Fruit fly (Drosophila melanogaster) whole organism, prepupa: Measurements from ENCODE around the gene gry.

Experiments
- Blimp-1 ChIP-seq: fragments of 200-800 bp; sonication (Bioruptor generic); optimal IDR thresholded peaks from 3 replicates; lab custom pipeline; 2017; ENCODE audit warnings: missing biosample characterization, missing genetic modification characterization, mild to moderate bottlenecking, moderate library complexity, missing genetic modification reagents
- CG10669 ChIP-seq: fragments of 200-800 bp; sonication (Bioruptor generic); optimal IDR thresholded peaks from 3 replicates; lab custom pipeline; 2018; ENCODE audit warnings: missing biosample characterization, mild to moderate bottlenecking, missing genetic modification characterization, moderate library complexity
- CG11294 ChIP-seq: fragments of 200-800 bp; sonication (Bioruptor generic); IDR thresholded peaks from 2 replicates; pipeline ENCODE4 v1.3.6; 2022; ENCODE audit warnings: missing biosample characterization, missing genetic modification characterization
- CG11902 ChIP-seq: fragments of 200-800 bp; sonication (Bioruptor generic); optimal IDR thresholded peaks from 3 replicates; lab custom pipeline; 2016; ENCODE audit warnings: missing biosample characterization, missing genetic modification characterization
- CG15336 ChIP-seq: fragments of 200-800 bp; sonication (Bioruptor generic); IDR thresholded peaks from 2 replicates; pipeline ENCODE4 v1.3.6; 2022; ENCODE audit warnings: missing biosample characterization, missing genetic modification characterization
- CG1621 ChIP-seq: fragments of 200-800 bp; sonication (Bioruptor generic); optimal IDR thresholded peaks from 3 replicates; lab custom pipeline; 2018; ENCODE audit warnings: missing biosample characterization, mild to moderate bottlenecking, missing genetic modification characterization
- CG16779 ChIP-seq: fragments of 200-800 bp; sonication (Bioruptor generic); optimal IDR thresholded peaks from 3 replicates; lab custom pipeline; 2017; ENCODE audit warnings: missing biosample characterization, mild to moderate bottlenecking, missing genetic modification characterization
- CG31627 ChIP-seq: fragments of 200-800 bp; sonication (Bioruptor generic); optimal IDR thresholded peaks from 3 replicates; lab custom pipeline; 2016; ENCODE audit warnings: missing biosample characterization, missing genetic modification characterization
- CG3919 ChIP-seq: fragments of 200-800 bp; sonication (Bioruptor generic); optimal IDR thresholded peaks from 3 replicates; lab custom pipeline; 2016; ENCODE audit warnings: missing biosample characterization, missing genetic modification characterization
- CG6163 ChIP-seq: fragments of 200-800 bp; sonication (Bioruptor generic); IDR thresholded peaks from 3 replicates; pipeline ENCODE4 v1.3.6; 2022; ENCODE audit warnings: missing biosample characterization, missing genetic modification characterization
- CG6276 ChIP-seq: fragments of 200-800 bp; sonication (Bioruptor generic); optimal IDR thresholded peaks from 2 replicates; lab custom pipeline; 2017; ENCODE audit warnings: missing biosample characterization, mild to moderate bottlenecking, missing genetic modification characterization
- CG6792 ChIP-seq: fragments of 200-800 bp; sonication (Bioruptor generic); optimal IDR thresholded peaks from 3 replicates; lab custom pipeline; 2016; ENCODE audit warnings: missing biosample characterization, missing genetic modification characterization
- CG6808 ChIP-seq: fragments of 200-800 bp; sonication (Bioruptor generic); optimal IDR thresholded peaks from 3 replicates; lab custom pipeline; 2017; ENCODE audit warnings: missing biosample characterization, missing genetic modification characterization, mild to moderate bottlenecking, moderate library complexity, missing genetic modification reagents
- CG6854 ChIP-seq: fragments of 200-800 bp; sonication (Bioruptor generic); optimal IDR thresholded peaks from 2 replicates; lab custom pipeline; 2017; ENCODE audit warnings: missing biosample characterization, mild to moderate bottlenecking, missing genetic modification characterization
- CG8319 ChIP-seq: fragments of 200-800 bp; sonication (Bioruptor generic); optimal IDR thresholded peaks from 3 replicates; lab custom pipeline; 2016; ENCODE audit warnings: missing biosample characterization, missing genetic modification characterization
- CG9139 ChIP-seq: fragments of 200-800 bp; sonication (Bioruptor generic); optimal IDR thresholded peaks from 3 replicates; lab custom pipeline; 2017; ENCODE audit warnings: missing biosample characterization, mild to moderate bottlenecking, missing genetic modification characterization
- Eip78C ChIP-seq: fragments of 200-800 bp; sonication (Bioruptor generic); peaks from one replicate; lab custom pipeline; 2016; ENCODE audit warnings: missing biosample characterization, missing genetic modification characterization
- Ets21C ChIP-seq: fragments of 200-800 bp; sonication (Bioruptor generic); optimal IDR thresholded peaks from 3 replicates; lab custom pipeline; 2016; ENCODE audit warnings: missing biosample characterization, missing genetic modification characterization
- Ets96B ChIP-seq: fragments of 200-800 bp; optimal IDR thresholded peaks from 2 replicates; lab custom pipeline; 2019; ENCODE audit warnings: missing biosample characterization, mild to moderate bottlenecking, missing genetic modification characterization, moderate library complexity
- Gug ChIP-seq: fragments of 200-800 bp; sonication (Bioruptor generic); IDR thresholded peaks from 2 replicates; pipeline ENCODE4 v1.3.6; 2022; ENCODE audit warnings: missing biosample characterization, missing genetic modification characterization
- Hr38 ChIP-seq: sonication (Bioruptor generic); optimal IDR thresholded peaks from 2 replicates; lab custom pipeline; 2016; ENCODE audit warnings: missing biosample characterization, missing genetic modification characterization
- Hr39 ChIP-seq: fragments of 200-800 bp; sonication (Bioruptor generic); optimal IDR thresholded peaks from 2 replicates; lab custom pipeline; 2016; ENCODE audit warnings: missing biosample characterization, missing genetic modification characterization
- Hr4 ChIP-seq: fragments of 200-800 bp; sonication (Bioruptor generic); optimal IDR thresholded peaks from 3 replicates; lab custom pipeline; 2016; ENCODE audit warnings: missing biosample characterization, missing genetic modification characterization
- Lpt ChIP-seq: fragments of 200-800 bp; sonication (Bioruptor generic); optimal IDR thresholded peaks from 3 replicates; lab custom pipeline; 2016; ENCODE audit warnings: missing biosample characterization, missing genetic modification characterization
- OdsH ChIP-seq: fragments of 200-800 bp; sonication (Bioruptor generic); optimal IDR thresholded peaks from 3 replicates; lab custom pipeline; 2016; ENCODE audit warnings: missing biosample characterization, missing genetic modification characterization
- Smox ChIP-seq: fragments of 200-800 bp; sonication (Bioruptor generic); optimal IDR thresholded peaks from 3 replicates; lab custom pipeline; 2016; ENCODE audit warnings: missing biosample characterization, missing genetic modification characterization
- Sox102F ChIP-seq: fragments of 200-800 bp; sonication (Bioruptor generic); optimal IDR thresholded peaks from 2 replicates; lab custom pipeline; 2016; ENCODE audit warnings: missing biosample characterization, mild to moderate bottlenecking, missing genetic modification characterization
- Sox14 ChIP-seq: fragments of 200-800 bp; sonication (Bioruptor generic); optimal IDR thresholded peaks from 3 replicates; lab custom pipeline; 2016; ENCODE audit warnings: missing biosample characterization, missing genetic modification characterization
- achi ChIP-seq: fragments of 200-800 bp; sonication (Bioruptor generic); optimal IDR thresholded peaks from 3 replicates; lab custom pipeline; 2016; ENCODE audit warnings: missing biosample characterization, missing genetic modification characterization
- cyc ChIP-seq: fragments of 200-800 bp; sonication (Bioruptor generic); optimal IDR thresholded peaks from 3 replicates; lab custom pipeline; 2016; ENCODE audit warnings: missing biosample characterization, missing genetic modification characterization
- dsx ChIP-seq: fragments of 200-800 bp; optimal IDR thresholded peaks from 3 replicates; lab custom pipeline; 2019; ENCODE audit warnings: missing biosample characterization, mild to moderate bottlenecking, missing genetic modification characterization, moderate library complexity; ENCODE audit not compliant: poor library complexity, severe bottlenecking
- eg ChIP-seq: fragments of 200-800 bp; sonication (Bioruptor generic); IDR thresholded peaks from 3 replicates; pipeline ENCODE4 v1.3.6; 2022; ENCODE audit warnings: missing biosample characterization, missing genetic modification characterization
- esn ChIP-seq: fragments of 200-800 bp; sonication (Bioruptor generic); optimal IDR thresholded peaks from 2 replicates; lab custom pipeline; 2016; ENCODE audit warnings: missing biosample characterization, mild to moderate bottlenecking, missing genetic modification characterization, moderate library complexity
- fd59A ChIP-seq: fragments of 200-800 bp; sonication (Bioruptor generic); optimal IDR thresholded peaks from 2 replicates; lab custom pipeline; 2017; ENCODE audit warnings: missing biosample characterization, mild to moderate bottlenecking, missing genetic modification characterization, missing genetic modification reagents
- fd85E ChIP-seq: fragments of 200-800 bp; sonication (Bioruptor generic); optimal IDR thresholded peaks from 3 replicates; lab custom pipeline; 2016; ENCODE audit warnings: missing biosample characterization, missing genetic modification characterization
- fkh ChIP-seq: fragments of 200-800 bp; sonication (Bioruptor generic); optimal IDR thresholded peaks from 3 replicates; lab custom pipeline; 2017; ENCODE audit warnings: missing biosample characterization, mild to moderate bottlenecking, missing genetic modification characterization, moderate library complexity
- pdm3 ChIP-seq: fragments of 200-800 bp; sonication (Bioruptor generic); optimal IDR thresholded peaks from 3 replicates; lab custom pipeline; 2016; ENCODE audit warnings: missing biosample characterization, missing genetic modification characterization
- spab ChIP-seq: fragments of 200-800 bp; sonication (Bioruptor generic); optimal IDR thresholded peaks from 2 replicates; lab custom pipeline; 2017; ENCODE audit warnings: missing biosample characterization, mild to moderate bottlenecking, missing genetic modification characterization, missing genetic modification reagents
- ss ChIP-seq, 2 experiments: fragments of 200-800 bp; sonication (Bioruptor generic); optimal IDR thresholded peaks; 2 replicates in 1 of 2; 3 replicates in 1 of 2; lab custom pipeline; 2017 to 2018; ENCODE audit warnings: mild to moderate bottlenecking in 2 of 2, missing biosample characterization in 2 of 2, missing genetic modification characterization in 2 of 2, moderate library complexity in 1 of 2
- svp ChIP-seq: fragments of 200-800 bp; sonication (Bioruptor generic); peaks from one replicate; lab custom pipeline; 2016; ENCODE audit warnings: missing biosample characterization, missing genetic modification characterization
- topi ChIP-seq: fragments of 200-800 bp; sonication (Bioruptor generic); optimal IDR thresholded peaks from 3 replicates; lab custom pipeline; 2016; ENCODE audit warnings: missing biosample characterization, missing genetic modification characterization

Gene gry

dm6 chr3L:3240597-3241367, 41.9 kb downstream of the gry start (continued):
- TF ChIP-seq CG6163 (peak; percentile 93), fkh (GFP tag; lab: Kevin White, UChicago) (no peak), CG15336 (GFP tag; lab: Robert Waterston, UW) (peak; percentile 86), Smox (GFP tag; lab: Kevin White, UChicago) (peak; percentile 83), achi (GFP tag; lab: Kevin White, UChicago) (peak; percentile 96), CG11902 (GFP tag; lab: Kevin White, UChicago) (peak; percentile 94), Hr38 (GFP tag; lab: Kevin White, UChicago) (no peak), eg (GFP tag; lab: Robert Waterston, UW) (peak; percentile 76), OdsH (peak; percentile 93), CG6276 (peak; percentile 87), CG11294 (GFP tag; lab: Robert Waterston, UW) (peak; percentile 62), Eip78C (peak; percentile 97), Hr39 (GFP tag; lab: Kevin White, UChicago) (peak; percentile 88), spab (GFP tag; lab: Kevin White, UChicago) (peak; percentile 99), CG8319 (peak; percentile 92), dsx (GFP tag; lab: Kevin White, UChicago) (peak; percentile 97), CG3919 (GFP tag; lab: Kevin White, UChicago) (peak; percentile 95), Sox102F (GFP tag; lab: Kevin White, UChicago) (peak; percentile 88), cyc (GFP tag; lab: Kevin White, UChicago) (peak; percentile 92), CG1621 (peak; percentile 85), CG9139 (peak; percentile 98), Gug (GFP tag; lab: Robert Waterston, UW) (peak; percentile 78), fd59A (GFP tag; lab: Kevin White, UChicago) (peak; percentile 93), Ets96B (tag; lab: Kevin White, UChicago) (peak; percentile 99)

dm6 chr3L:3241368-3241640, 42.4 kb downstream of the gry start:
- TF ChIP-seq svp (peak; percentile 81), CG11294 (GFP tag; lab: Robert Waterston, UW) (no peak)

DNA sequence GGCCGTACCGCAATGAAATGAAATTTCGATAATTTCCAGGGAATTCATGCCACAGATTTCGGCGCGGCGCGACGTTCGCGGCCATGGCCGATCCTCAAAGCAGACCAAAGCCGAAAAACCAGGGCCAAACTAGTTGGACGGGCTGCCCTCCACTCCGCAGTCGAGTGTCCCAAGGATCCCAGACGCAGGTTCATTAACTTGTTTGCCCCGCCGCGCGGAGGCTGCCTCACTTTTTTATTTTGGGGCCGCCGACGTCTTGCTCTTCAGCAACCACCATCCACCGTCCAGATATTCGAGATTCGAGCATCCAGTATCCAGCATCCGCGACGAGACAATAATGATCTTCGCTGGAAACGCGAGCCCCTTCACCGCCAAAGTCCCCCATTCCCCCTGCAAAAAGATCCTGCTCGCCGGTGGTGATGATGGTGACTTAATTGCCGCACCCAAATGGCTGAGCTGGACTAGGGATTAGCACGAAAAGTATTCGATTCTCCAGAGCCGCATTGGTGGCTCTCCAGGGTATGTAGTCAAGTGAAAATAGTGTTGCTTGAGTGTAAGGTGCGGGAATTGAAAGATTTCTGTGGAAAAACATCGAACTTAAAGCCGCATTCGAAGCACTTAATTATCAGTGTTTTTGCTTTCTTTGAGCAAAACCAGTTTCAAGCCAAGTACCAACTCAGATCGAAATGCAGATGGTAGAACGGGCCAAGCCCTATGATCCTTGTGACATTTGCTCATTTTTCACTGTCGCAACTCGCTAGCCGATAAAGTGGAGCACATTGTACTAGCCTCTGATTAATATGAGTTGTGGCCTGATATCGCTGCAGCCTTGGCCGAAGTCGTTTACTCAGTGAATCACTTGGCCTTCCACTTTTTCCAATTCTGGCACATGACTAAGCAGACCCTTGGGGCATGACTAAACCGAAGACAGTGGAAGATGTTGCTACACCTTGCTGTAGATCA, 43.5 kb downstream of the gry start:
- no peak for TF ChIP-seq Ets21C (GFP tag; lab: Kevin White, UChicago)
- peak; percentile 18 for TF ChIP-seq fd59A (GFP tag; lab: Kevin White, UChicago)
- peak; percentile 41 for TF ChIP-seq dsx (GFP tag; lab: Kevin White, UChicago)
- TF ChIP-seq CG9139 = no peak
- peak; percentile 4 for TF ChIP-seq Sox14 (GFP tag; lab: Kevin White, UChicago)
- TF ChIP-seq Lpt = peak; percentile 20
- peak; percentile 32 for TF ChIP-seq OdsH
- TF ChIP-seq CG11902 (GFP tag; lab: Kevin White, UChicago) = no peak
- peak; percentile 39 to 77 for TF ChIP-seq ss (GFP tag; optimal IDR thresholded peaks at IDR 0.05; lab: Kevin White, UChicago)
- TF ChIP-seq CG10669 (GFP tag; lab: Kevin White, UChicago) = no peak
- no peak for TF ChIP-seq Hr4 (GFP tag; lab: Kevin White, UChicago)
- TF ChIP-seq CG31627 (GFP tag; lab: Kevin White, UChicago) = no peak
- no peak for TF ChIP-seq spab (GFP tag; lab: Kevin White, UChicago)
- TF ChIP-seq CG6792 (GFP tag; lab: Kevin White, UChicago) = peak; percentile 17
- TF ChIP-seq CG16779 (tag; lab: Kevin White, UChicago) = no peak
- TF ChIP-seq fkh (GFP tag; lab: Kevin White, UChicago) = no peak
- no peak for TF ChIP-seq CG3919 (GFP tag; lab: Kevin White, UChicago)
- TF ChIP-seq esn (GFP tag; lab: Kevin White, UChicago) = peak; percentile 12
- no peak for TF ChIP-seq topi (GFP tag; lab: Kevin White, UChicago)
- peak; percentile 28 for TF ChIP-seq CG6854 (GFP tag; lab: Kevin White, UChicago)
- TF ChIP-seq CG6163 = peak; percentile 37; the same call in 1 of the 3 replicates
- no peak for TF ChIP-seq CG15336 (GFP tag; lab: Robert Waterston, UW)
- no peak for TF ChIP-seq Hr38 (GFP tag; lab: Kevin White, UChicago)
- TF ChIP-seq eg (GFP tag; lab: Robert Waterston, UW) = 0 out of 3 replicates have a peak, but pooled peaks have one; percentile 30
- no peak for TF ChIP-seq cyc (GFP tag; lab: Kevin White, UChicago)
- TF ChIP-seq svp = peak; percentile 85
- peak; percentile 32 for TF ChIP-seq CG6808
- peak; percentile 6 for TF ChIP-seq CG6276
- no peak for TF ChIP-seq Gug (GFP tag; lab: Robert Waterston, UW)
- TF ChIP-seq Blimp-1 (GFP tag; lab: Kevin White, UChicago) = peak; percentile 42
- TF ChIP-seq Hr39 (GFP tag; lab: Kevin White, UChicago) = no peak
- TF ChIP-seq Eip78C = peak; percentile 86
- TF ChIP-seq fd85E (GFP tag; lab: Kevin White, UChicago) = no peak
- no peak for TF ChIP-seq CG11294 (GFP tag; lab: Robert Waterston, UW)
- peak; percentile 22 for TF ChIP-seq pdm3 (GFP tag; lab: Kevin White, UChicago)
